In genomic region chrII:8329462-8329861, ce11 we compare ENCODE assay signal across 3 worm cellular contexts.
A peak's percentile ranks its signal among the peaks of the same experiment; 100 is the strongest.
TF ChIP-seq lines count a peak whose summit lies in the region.

C26D10.4 (plus strand) TSS chrII:8329762.

TF ChIP-seq in whole organism, L1 larva, 84 proteins besides CTCF, POLR2A, EP300 and RAD21:
- peak; percentile 4 for TF ChIP-seq snu-23 (GFP tag; optimal IDR thresholded peaks at IDR 0.05; lab: Kevin White, UChicago)
- peak in 2 of 3 experiments; percentile 10 to 11 for TF ChIP-seq dpl-1 (GFP tag; optimal IDR thresholded peaks at IDR 0.05; lab: Kevin White, UChicago)
- no peak for TF ChIP-seq efl-1 (optimal IDR thresholded peaks at IDR 0.05; lab: Kevin White, UChicago)
- TF ChIP-seq efl-1 (GFP tag; optimal IDR thresholded peaks at IDR 0.05 in 1 of 2; lab: Kevin White, UChicago) = peak in 1 of 2 experiments; percentile 15
- TF ChIP-seq hlh-17 (GFP tag; optimal IDR thresholded peaks at IDR 0.05; lab: Kevin White, UChicago; ENCODE audit: borderline replicate concordance) = no peak
TF ChIP-seq in whole organism, L1 larva: peak in this region for 3.

TF ChIP-seq in whole organism, L2 larva, 48 proteins besides CTCF, POLR2A, EP300 and RAD21:
- TF ChIP-seq nhr-129 (tag; optimal IDR thresholded peaks at IDR 0.05; lab: Kevin White, UChicago) (peak; percentile 3), alr-1 (tag; optimal IDR thresholded peaks at IDR 0.05; lab: Kevin White, UChicago) (no peak), crh-2 (tag; optimal IDR thresholded peaks at IDR 0.05; lab: Kevin White, UChicago) (peak; percentile 29), lin-13 (GFP tag; optimal IDR thresholded peaks at IDR 0.05; lab: Kevin White, UChicago) (no peak), nhr-23 (tag; optimal IDR thresholded peaks at IDR 0.05; lab: Kevin White, UChicago) (no peak)

TF ChIP-seq in whole organism, L4 larva, 104 proteins besides CTCF, POLR2A, EP300 and RAD21:
- TF ChIP-seq hlh-30 (tag; optimal IDR thresholded peaks at IDR 0.05; lab: Kevin White, UChicago; ENCODE audit: insufficient read depth) = peak; percentile 24
- TF ChIP-seq unc-62 (GFP tag; optimal IDR thresholded peaks at IDR 0.05 in 1 of 2; lab: Kevin White, UChicago) = no peak
- no peak for TF ChIP-seq unc-62 (tag; optimal IDR thresholded peaks at IDR 0.05; lab: Kevin White, UChicago)
- no peak for TF ChIP-seq nhr-41 (GFP tag; IDR thresholded peaks at IDR 0.05; lab: Robert Waterston, UW)
- TF ChIP-seq snpc-4 (tag; optimal IDR thresholded peaks at IDR 0.05; lab: Kevin White, UChicago) = no peak
- TF ChIP-seq zip-11 (GFP tag; IDR thresholded peaks at IDR 0.05; lab: Robert Waterston, UW) = no peak
- no peak for TF ChIP-seq ceh-82 (tag; optimal IDR thresholded peaks at IDR 0.05; lab: Kevin White, UChicago)
- TF ChIP-seq cey-2 (tag; optimal IDR thresholded peaks at IDR 0.05; lab: Kevin White, UChicago; ENCODE audit: borderline replicate concordance, insufficient read depth) = no peak
- peak; percentile 48 for TF ChIP-seq mxl-3 (GFP tag; optimal IDR thresholded peaks at IDR 0.05; lab: Kevin White, UChicago)
- TF ChIP-seq nhr-42 (GFP tag; IDR thresholded peaks at IDR 0.05; lab: Robert Waterston, UW) = no peak
- no peak for TF ChIP-seq nhr-6 (tag; optimal IDR thresholded peaks at IDR 0.05; lab: Kevin White, UChicago)
- peak in 1 of 2 experiments; percentile 3 for TF ChIP-seq mdl-1 (tag; optimal IDR thresholded peaks at IDR 0.05; lab: Kevin White, UChicago)
- TF ChIP-seq lin-13 (GFP tag; optimal IDR thresholded peaks at IDR 0.05; lab: Kevin White, UChicago) = no peak
- no peak for TF ChIP-seq fos-1 (tag; optimal IDR thresholded peaks at IDR 0.05; lab: Kevin White, UChicago)
- TF ChIP-seq ama-1 (optimal IDR thresholded peaks at IDR 0.05; lab: Kevin White, UChicago) = no peak
- no peak for TF ChIP-seq Y48G9A.11 (GFP tag; IDR thresholded peaks at IDR 0.05; lab: Robert Waterston, UW)
- TF ChIP-seq egl-27 (tag; optimal IDR thresholded peaks at IDR 0.05; lab: Kevin White, UChicago) = no peak
- TF ChIP-seq ces-1 (GFP tag; optimal IDR thresholded peaks at IDR 0.05; lab: Kevin White, UChicago) = no peak

Comparison
In these comparisons a context has a peak if more than half of its experiments do, and no peak if none do; other contexts are left out.
1. Of the 29 proteins assayed by ChIP-seq in both whole organism, L4 larva and whole organism, L1 larva: peak only in whole organism, L4 larva: none; only in whole organism, L1 larva: dpl-1; in both: none; in neither: 27; mixed calls (peak in some experiments, not most) for 1.